Worm (Caenorhabditis elegans) whole organism, mixed stage, embryonic: ENCODE measurements around the gene ZK632.4.

Experiments used
- M03D4.4 ChIP-seq: sonication (generic microtip); optimal IDR thresholded peaks from 2 replicates; lab custom pipeline; 2017; ENCODE audit warnings: mild to moderate bottlenecking, missing genetic modification characterization, missing compliant biosample characterization
- bed-3 ChIP-seq: fragments of 200-800 bp; sonication (Bioruptor generic); optimal IDR thresholded peaks from 3 replicates; lab custom pipeline; 2018; ENCODE audit warnings: mild to moderate bottlenecking, missing genetic modification characterization, moderate library complexity, missing compliant biosample characterization
- blmp-1 ChIP-seq: fragments of 150-350 bp; optimal IDR thresholded peaks from 2 replicates; lab custom pipeline; 2014; ENCODE audit warnings: missing biosample characterization, missing genetic modification characterization
- ceh-39 ChIP-seq: fragments of 150-350 bp; optimal IDR thresholded peaks from 2 replicates; lab custom pipeline; 2014; ENCODE audit warnings: missing biosample characterization, missing genetic modification characterization
- ceh-43 ChIP-seq: fragments of 200-800 bp; sonication (Bioruptor generic); optimal IDR thresholded peaks from 2 replicates; lab custom pipeline; 2018; ENCODE audit warnings: mild to moderate bottlenecking, missing genetic modification characterization, moderate library complexity, missing compliant biosample characterization
- ceh-83 ChIP-seq: fragments of 200-800 bp; sonication (Bioruptor generic); optimal IDR thresholded peaks from 2 replicates; lab custom pipeline; 2018; ENCODE audit warnings: mild to moderate bottlenecking, missing genetic modification characterization, missing compliant biosample characterization
- ces-1 ChIP-seq: fragments of 150-350 bp; optimal IDR thresholded peaks from 2 replicates; lab custom pipeline; 2014; ENCODE audit warnings: missing biosample characterization, missing genetic modification reagents, missing genetic modification characterization
- cnd-1 ChIP-seq: fragments of 200-800 bp; sonication (Bioruptor generic); optimal IDR thresholded peaks from 2 replicates; lab custom pipeline; 2018; ENCODE audit warnings: mild to moderate bottlenecking, missing genetic modification characterization, missing compliant biosample characterization
- drap-1 ChIP-seq: fragments of 200-800 bp; sonication (Bioruptor generic); optimal IDR thresholded peaks from 3 replicates; lab custom pipeline; 2018; ENCODE audit warnings: mild to moderate bottlenecking, missing genetic modification characterization, missing compliant biosample characterization
- elt-1 ChIP-seq: sonication (generic microtip); optimal IDR thresholded peaks from 2 replicates; lab custom pipeline; 2017; ENCODE audit warnings: missing genetic modification characterization, mild to moderate bottlenecking, missing compliant biosample characterization, antibody characterized with exemption, moderate library complexity, borderline replicate concordance; ENCODE audit not compliant: insufficient read depth
- elt-3 ChIP-seq: fragments of 150-350 bp; optimal IDR thresholded peaks from 2 replicates; lab custom pipeline; 2014; ENCODE audit warnings: missing biosample characterization, missing genetic modification characterization
- flh-1 ChIP-seq: fragments of 200-800 bp; sonication (Bioruptor generic); optimal IDR thresholded peaks from 2 replicates; lab custom pipeline; 2018; ENCODE audit warnings: mild to moderate bottlenecking, missing genetic modification characterization, moderate library complexity, missing compliant biosample characterization
- ham-2 ChIP-seq: fragments of 200-800 bp; sonication (Bioruptor generic); optimal IDR thresholded peaks from 2 replicates; lab custom pipeline; 2018; ENCODE audit warnings: mild to moderate bottlenecking, missing genetic modification characterization, missing compliant biosample characterization
- hlh-1 ChIP-seq: fragments of 150-350 bp; optimal IDR thresholded peaks from 2 replicates; lab custom pipeline; 2014; ENCODE audit warnings: missing biosample characterization, missing genetic modification reagents, missing genetic modification characterization
- lin-13 ChIP-seq: fragments of 150-350 bp; optimal IDR thresholded peaks from 2 replicates; lab custom pipeline; 2014; ENCODE audit warnings: missing biosample characterization, missing genetic modification characterization
- lin-32 ChIP-seq: fragments of 200-800 bp; sonication (Bioruptor generic); optimal IDR thresholded peaks from 2 replicates; lab custom pipeline; 2018; ENCODE audit warnings: mild to moderate bottlenecking, missing genetic modification characterization, missing compliant biosample characterization
- lsy-2 ChIP-seq: fragments of 150-350 bp; optimal IDR thresholded peaks from 2 replicates; lab custom pipeline; 2014; ENCODE audit warnings: missing biosample characterization, missing genetic modification characterization
- mab-5 ChIP-seq: fragments of 150-350 bp; optimal IDR thresholded peaks from 2 replicates; lab custom pipeline; 2014; ENCODE audit warnings: missing biosample characterization, missing genetic modification characterization
- mep-1 ChIP-seq: fragments of 150-350 bp; optimal IDR thresholded peaks from 2 replicates; lab custom pipeline; 2017; ENCODE audit warnings: missing biosample characterization, missing genetic modification reagents, missing genetic modification characterization, inconsistent platforms
- mls-2 ChIP-seq: sonication (generic microtip); optimal IDR thresholded peaks from 2 replicates; lab custom pipeline; 2016; ENCODE audit warnings: mild to moderate bottlenecking, missing genetic modification characterization, moderate library complexity, missing compliant biosample characterization
- nhr-12 ChIP-seq: fragments of 150-350 bp; optimal IDR thresholded peaks from 2 replicates; lab custom pipeline; 2014; ENCODE audit warnings: missing biosample characterization, missing genetic modification characterization
- nhr-2 ChIP-seq: fragments of 150-350 bp; optimal IDR thresholded peaks from 2 replicates; lab custom pipeline; 2014; ENCODE audit warnings: missing biosample characterization, missing genetic modification characterization
- nhr-237 ChIP-seq: fragments of 150-350 bp; optimal IDR thresholded peaks from 2 replicates; lab custom pipeline; 2014; ENCODE audit warnings: missing biosample characterization, missing genetic modification characterization
- nhr-28 ChIP-seq: fragments of 150-350 bp; optimal IDR thresholded peaks from 2 replicates; lab custom pipeline; 2014; ENCODE audit warnings: missing biosample characterization, missing genetic modification characterization
- nhr-76 ChIP-seq: sonication (generic microtip); optimal IDR thresholded peaks from 2 replicates; lab custom pipeline; 2017; ENCODE audit warnings: missing biosample characterization, missing genetic modification characterization
- pha-4 ChIP-seq: fragments of 150-350 bp; optimal IDR thresholded peaks from 2 replicates; lab custom pipeline; 2018; ENCODE audit warnings: missing biosample characterization, missing genetic modification reagents, missing genetic modification characterization
- sem-2 ChIP-seq: fragments of 200-800 bp; sonication (Bioruptor generic); optimal IDR thresholded peaks from 2 replicates; lab custom pipeline; 2018; ENCODE audit warnings: mild to moderate bottlenecking, missing genetic modification characterization, missing compliant biosample characterization
- snpc-4 ChIP-seq: fragments of 150-350 bp; optimal IDR thresholded peaks from 2 replicates; lab custom pipeline; 2014; ENCODE audit warnings: missing biosample characterization, missing genetic modification characterization
- sptf-1 ChIP-seq: sonication (generic microtip); optimal IDR thresholded peaks from 2 replicates; lab custom pipeline; 2017; ENCODE audit warnings: mild to moderate bottlenecking, missing genetic modification characterization, moderate library complexity, missing compliant biosample characterization
- tbx-8 ChIP-seq: fragments of 200-800 bp; sonication (Bioruptor generic); optimal IDR thresholded peaks from 2 replicates; lab custom pipeline; 2018; ENCODE audit warnings: mild to moderate bottlenecking, missing genetic modification characterization, moderate library complexity, missing compliant biosample characterization
- unc-120 ChIP-seq: sonication (generic microtip); optimal IDR thresholded peaks from 2 replicates; lab custom pipeline; 2017; ENCODE audit warnings: missing genetic modification characterization, missing compliant biosample characterization; ENCODE audit not compliant: poor library complexity, severe bottlenecking
- unc-39 ChIP-seq: fragments of 150-350 bp; optimal IDR thresholded peaks from 2 replicates; lab custom pipeline; 2014; ENCODE audit warnings: missing biosample characterization, missing genetic modification characterization
- unc-62 ChIP-seq: fragments of 150-350 bp; optimal IDR thresholded peaks from 2 replicates; lab custom pipeline; 2014; ENCODE audit warnings: missing biosample characterization, missing genetic modification reagents, missing genetic modification characterization
- zip-8 ChIP-seq: fragments of 150-350 bp; optimal IDR thresholded peaks from 2 replicates; lab custom pipeline; 2014; ENCODE audit warnings: missing biosample characterization, missing genetic modification characterization
- ztf-11 ChIP-seq: fragments of 150-350 bp; optimal IDR thresholded peaks from 2 replicates; lab custom pipeline; 2014; ENCODE audit warnings: missing biosample characterization, missing genetic modification characterization

ZK632.4 gene

ce11 chrIII:9766175-9766574 is 41.1 kb downstream of the ZK632.4 start, which contains the start of gene cbp-1:
Gene cbp-1 (plus strand): TSS chrIII:9766509.
- no peak for TF ChIP-seq nhr-76
- TF ChIP-seq ceh-83 (GFP tag; lab: Kevin White, UChicago), result no peak
- no peak for TF ChIP-seq unc-39 (tag; lab: Kevin White, UChicago)
- peak; percentile 76 for TF ChIP-seq ces-1 (GFP tag; lab: Kevin White, UChicago)
- peak; percentile 69 for TF ChIP-seq lsy-2 (tag; lab: Kevin White, UChicago)
- TF ChIP-seq ceh-39 (tag; lab: Kevin White, UChicago), result peak; percentile 42
- no peak for TF ChIP-seq nhr-2
- TF ChIP-seq lin-32 (GFP tag; lab: Kevin White, UChicago), result no peak
- no peak for TF ChIP-seq mls-2
- TF ChIP-seq unc-120, result no peak
- no peak for TF ChIP-seq drap-1 (GFP tag; lab: Kevin White, UChicago)
- TF ChIP-seq M03D4.4, result no peak
- TF ChIP-seq elt-1 (tag; lab: Kevin White, UChicago), result no peak
- TF ChIP-seq tbx-8 (GFP tag; lab: Kevin White, UChicago), result no peak
- no peak for TF ChIP-seq zip-8
- TF ChIP-seq elt-3 (tag; lab: Kevin White, UChicago), result no peak
- TF ChIP-seq nhr-237, result no peak
- TF ChIP-seq unc-62, result peak; percentile 21
- no peak for TF ChIP-seq nhr-12 (tag; lab: Kevin White, UChicago)

- peak; percentile 70 for TF ChIP-seq hlh-1 (tag; lab: Kevin White, UChicago)
- TF ChIP-seq elt-1 (tag; lab: Kevin White, UChicago), result no peak
- TF ChIP-seq drap-1 (GFP tag; lab: Kevin White, UChicago), result peak; percentile 95
- TF ChIP-seq nhr-28 (tag; lab: Kevin White, UChicago), result no peak
- TF ChIP-seq nhr-237, result peak; percentile 86
- TF ChIP-seq cnd-1 (tag; lab: Kevin White, UChicago), result peak; percentile 94
- peak; percentile 82 for TF ChIP-seq sem-2 (GFP tag; lab: Kevin White, UChicago)
- peak; percentile 81 for TF ChIP-seq unc-62
- TF ChIP-seq mab-5 (tag; lab: Kevin White, UChicago), result peak; percentile 6
- TF ChIP-seq sptf-1 (tag; lab: Kevin White, UChicago), result peak; percentile 95
- TF ChIP-seq tbx-8 (GFP tag; lab: Kevin White, UChicago), result peak; percentile 86
- TF ChIP-seq M03D4.4, result peak; percentile 93
- no peak for TF ChIP-seq snpc-4
- no peak for TF ChIP-seq flh-1 (GFP tag; lab: Kevin White, UChicago)
- TF ChIP-seq blmp-1, result peak; percentile 48
- TF ChIP-seq nhr-76, result no peak
- TF ChIP-seq unc-120, result peak; percentile 91
- peak; percentile 92 for TF ChIP-seq mls-2
- TF ChIP-seq ham-2 (GFP tag; lab: Kevin White, UChicago), result peak; percentile 82
- peak; percentile 25 for TF ChIP-seq nhr-2
- TF ChIP-seq mep-1 (tag; lab: Kevin White, UChicago), result peak; percentile 95
- peak; percentile 92 for TF ChIP-seq ztf-11 (tag; lab: Kevin White, UChicago)
- peak; percentile 71 for TF ChIP-seq ces-1 (GFP tag; lab: Kevin White, UChicago)
- peak; percentile 97 for TF ChIP-seq ceh-39 (tag; lab: Kevin White, UChicago)
- TF ChIP-seq ceh-43, result peak; percentile 80
- TF ChIP-seq bed-3 (GFP tag; lab: Kevin White, UChicago), result peak; percentile 57
- TF ChIP-seq unc-39 (tag; lab: Kevin White, UChicago), result peak; percentile 39
- peak; percentile 97 for TF ChIP-seq lin-13
- TF ChIP-seq lin-32 (GFP tag; lab: Kevin White, UChicago), result peak; percentile 83
- TF ChIP-seq nhr-12 (tag; lab: Kevin White, UChicago), result peak; percentile 75
- TF ChIP-seq pha-4 (tag; lab: Kevin White, UChicago), result peak; percentile 98
- peak; percentile 45 for TF ChIP-seq elt-3 (tag; lab: Kevin White, UChicago)
- peak; percentile 94 for TF ChIP-seq ceh-83 (GFP tag; lab: Kevin White, UChicago)
- peak; percentile 99 for TF ChIP-seq lsy-2 (tag; lab: Kevin White, UChicago)
- TF ChIP-seq zip-8, result no peak
Measured at ce11 chrIII:9765465-9765900, 41.8 kb downstream of the ZK632.4 start.

- peak; percentile 19 for TF ChIP-seq M03D4.4
- no peak for TF ChIP-seq hlh-1 (tag; lab: Kevin White, UChicago)
- TF ChIP-seq mls-2, result no peak
Measured at ce11 chrIII:9764718-9765117, 42.5 kb downstream of the ZK632.4 start.
